Fruit fly (Drosophila melanogaster) whole organism, wandering third instar larva: ENCODE results near the gene Vps45.

Experiments
- Abd-B ChIP-seq: fragments of >200 bp; optimal IDR thresholded peaks from 2 replicates; lab custom pipeline; 2017; ENCODE audit warnings: missing biosample characterization, missing genetic modification characterization
- CG32264 ChIP-seq: fragments of 200-800 bp; sonication (Bioruptor generic); optimal IDR thresholded peaks from 2 replicates; lab custom pipeline; 2016; ENCODE audit warnings: missing biosample characterization, missing genetic modification characterization
- CG9705 ChIP-seq: fragments of 200-800 bp; sonication (Bioruptor generic); optimal IDR thresholded peaks from 2 replicates; lab custom pipeline; 2018; ENCODE audit warnings: missing biosample characterization, mild to moderate bottlenecking, missing genetic modification characterization
- CrebA ChIP-seq: fragments of 200-800 bp; sonication (Bioruptor generic); optimal IDR thresholded peaks from 2 replicates; lab custom pipeline; 2016; ENCODE audit warnings: missing biosample characterization, mild to moderate bottlenecking, missing genetic modification characterization, borderline replicate concordance
- Dfd ChIP-seq: fragments of >200 bp; optimal IDR thresholded peaks from 2 replicates; lab custom pipeline; 2017; ENCODE audit warnings: missing biosample characterization, missing genetic modification characterization
- Dif ChIP-seq: fragments of 200-275, 200-300 bp; sonication (Bioruptor generic); optimal IDR thresholded peaks from 2 replicates; lab custom pipeline; 2018; ENCODE audit warnings: missing biosample characterization, missing genetic modification characterization; ENCODE audit not compliant: partially characterized antibody
- GATAd ChIP-seq: sonication (Bioruptor generic); optimal IDR thresholded peaks from 2 replicates; lab custom pipeline; 2016; ENCODE audit warnings: missing biosample characterization, missing genetic modification characterization
- HLH106 ChIP-seq: fragments of 200-800 bp; optimal IDR thresholded peaks from 3 replicates; lab custom pipeline; 2019; ENCODE audit warnings: missing biosample characterization, mild to moderate bottlenecking, missing genetic modification characterization, moderate library complexity
- Hnf4 ChIP-seq: fragments of 200-800 bp; sonication (Bioruptor generic); optimal IDR thresholded peaks from 2 replicates; lab custom pipeline; 2016; ENCODE audit warnings: missing biosample characterization, mild to moderate bottlenecking, missing genetic modification characterization
- Hr78 ChIP-seq: fragments of >200 bp; optimal IDR thresholded peaks from 2 replicates; lab custom pipeline; 2017; ENCODE audit warnings: missing biosample characterization, missing genetic modification characterization
- Hr83 ChIP-seq: fragments of 200-300 bp; sonication (Bioruptor generic); optimal IDR thresholded peaks from 2 replicates; lab custom pipeline; 2016; ENCODE audit warnings: missing biosample characterization, mild to moderate bottlenecking, missing genetic modification characterization, moderate library complexity; ENCODE audit not compliant: poor library complexity, severe bottlenecking
- Jra ChIP-seq: sonication (Bioruptor generic); optimal IDR thresholded peaks from 2 replicates; lab custom pipeline; 2016; ENCODE audit warnings: missing biosample characterization, missing genetic modification characterization
- Mio ChIP-seq: sonication (Bioruptor generic); optimal IDR thresholded peaks from 2 replicates; lab custom pipeline; 2016; ENCODE audit warnings: missing biosample characterization, missing genetic modification characterization
- Myc ChIP-seq: fragments of >200 bp; optimal IDR thresholded peaks from 2 replicates; lab custom pipeline; 2017
- N ChIP-seq: fragments of >200 bp; optimal IDR thresholded peaks from 2 replicates; lab custom pipeline; 2018; ENCODE audit warnings: missing biosample characterization, missing external identifiers, missing genetic modification characterization
- OdsH ChIP-seq: fragments of 200-800 bp; sonication (Bioruptor generic); optimal IDR thresholded peaks from 2 replicates; lab custom pipeline; 2016; ENCODE audit warnings: missing biosample characterization, mild to moderate bottlenecking, missing genetic modification characterization
- Rel ChIP-seq, 2 experiments: fragments of 200-800 bp; sonication (Bioruptor generic) in 1 of 2; optimal IDR thresholded peaks; 2 replicates in 1 of 2; 3 replicates in 1 of 2; lab custom pipeline; 2016 to 2019; ENCODE audit warnings: mild to moderate bottlenecking in 2 of 2, missing biosample characterization in 2 of 2, missing genetic modification characterization in 2 of 2, moderate library complexity in 1 of 2
- Sp1 ChIP-seq: fragments of 200-800 bp; sonication (Bioruptor generic); optimal IDR thresholded peaks from 3 replicates; lab custom pipeline; 2019; ENCODE audit warnings: missing biosample characterization, mild to moderate bottlenecking, missing genetic modification characterization, moderate library complexity
- Vsx2 ChIP-seq: fragments of 200-300, 225-300 bp; sonication (Bioruptor generic); optimal IDR thresholded peaks from 2 replicates; lab custom pipeline; 2018; ENCODE audit warnings: missing biosample characterization, missing genetic modification characterization; ENCODE audit not compliant: partially characterized antibody
- br ChIP-seq: fragments of 200-800 bp; sonication (Bioruptor generic); optimal IDR thresholded peaks from 2 replicates; lab custom pipeline; 2016; ENCODE audit warnings: missing biosample characterization, missing genetic modification characterization
- brk ChIP-seq: fragments of 200-800 bp; sonication (Bioruptor generic); optimal IDR thresholded peaks from 2 replicates; lab custom pipeline; 2016; ENCODE audit warnings: missing biosample characterization, mild to moderate bottlenecking, missing genetic modification characterization
- dl ChIP-seq, 2 experiments: fragments of 175-275, 200-275 bp in 1 of 2; fragments of 200-275 bp in 1 of 2; sonication (Bioruptor generic); optimal IDR thresholded peaks; lab custom pipeline; 2018; ENCODE audit warnings: mild to moderate bottlenecking in 2 of 2, missing biosample characterization in 2 of 2, missing genetic modification characterization in 2 of 2, moderate library complexity in 2 of 2; ENCODE audit not compliant: partially characterized antibody in 2 of 2, insufficient read depth in 1 of 2
- dmrt93B ChIP-seq: fragments of 200-800 bp; sonication (Bioruptor generic); optimal IDR thresholded peaks from 2 replicates; lab custom pipeline; 2018; ENCODE audit warnings: missing biosample characterization, mild to moderate bottlenecking, missing genetic modification characterization
- dsf ChIP-seq: sonication (Bioruptor generic); optimal IDR thresholded peaks from 2 replicates; lab custom pipeline; 2016; ENCODE audit warnings: missing biosample characterization, missing genetic modification characterization, borderline replicate concordance
- ey ChIP-seq: fragments of 200-800 bp; sonication (Bioruptor generic); optimal IDR thresholded peaks from 2 replicates; lab custom pipeline; 2016; ENCODE audit warnings: missing biosample characterization, missing genetic modification characterization
- foxo ChIP-seq, 2 experiments: fragments of 200-800 bp; sonication (Bioruptor generic); optimal IDR thresholded peaks; 2 replicates in 1 of 2; 3 replicates in 1 of 2; lab custom pipeline; 2016 to 2017; ENCODE audit warnings: missing biosample characterization in 2 of 2, missing genetic modification characterization in 2 of 2
- fru ChIP-seq: fragments of 200-800 bp; sonication (Bioruptor generic); optimal IDR thresholded peaks from 3 replicates; lab custom pipeline; 2016; ENCODE audit warnings: missing biosample characterization, mild to moderate bottlenecking, missing genetic modification characterization
- h ChIP-seq: fragments of 200-800 bp; sonication (Bioruptor generic); optimal IDR thresholded peaks from 3 replicates; lab custom pipeline; 2016; ENCODE audit warnings: missing biosample characterization, mild to moderate bottlenecking, missing genetic modification characterization
- jim ChIP-seq: fragments of 175-275, 200-325 bp; sonication (Bioruptor generic); optimal IDR thresholded peaks from 2 replicates; lab custom pipeline; 2016; ENCODE audit warnings: missing biosample characterization, mild to moderate bottlenecking, missing genetic modification characterization
- lola ChIP-seq: fragments of >200 bp; optimal IDR thresholded peaks from 2 replicates; lab custom pipeline; 2017; ENCODE audit warnings: missing biosample characterization, missing genetic modification characterization
- pan ChIP-seq: fragments of >200 bp; optimal IDR thresholded peaks from 2 replicates; lab custom pipeline; 2017
- psq ChIP-seq: fragments of 200-800 bp; sonication (Bioruptor generic); optimal IDR thresholded peaks from 3 replicates; lab custom pipeline; 2017; ENCODE audit warnings: missing biosample characterization, mild to moderate bottlenecking, missing genetic modification characterization, moderate library complexity
- rgr ChIP-seq: fragments of 200-800 bp; sonication (Bioruptor generic); optimal IDR thresholded peaks from 3 replicates; lab custom pipeline; 2016; ENCODE audit warnings: missing biosample characterization, mild to moderate bottlenecking, missing genetic modification characterization
- sage ChIP-seq: fragments of 200-800 bp; sonication (Bioruptor generic); optimal IDR thresholded peaks from 2 replicates; lab custom pipeline; 2016; ENCODE audit warnings: missing biosample characterization, mild to moderate bottlenecking, missing genetic modification characterization
- sv ChIP-seq: fragments of 200-800 bp; sonication (Bioruptor generic); optimal IDR thresholded peaks from 3 replicates; lab custom pipeline; 2016; ENCODE audit warnings: missing biosample characterization, missing genetic modification characterization
- tai ChIP-seq: sonication (Bioruptor generic); optimal IDR thresholded peaks from 2 replicates; lab custom pipeline; 2016; ENCODE audit warnings: missing biosample characterization, missing genetic modification characterization
- usp ChIP-seq: fragments of >200 bp; optimal IDR thresholded peaks from 2 replicates; lab custom pipeline; 2017; ENCODE audit warnings: missing biosample characterization, missing genetic modification characterization
- woc ChIP-seq: sonication (Bioruptor generic); optimal IDR thresholded peaks from 2 replicates; lab custom pipeline; 2016; ENCODE audit warnings: missing biosample characterization, mild to moderate bottlenecking, missing genetic modification characterization

Vps45 gene

DNA sequence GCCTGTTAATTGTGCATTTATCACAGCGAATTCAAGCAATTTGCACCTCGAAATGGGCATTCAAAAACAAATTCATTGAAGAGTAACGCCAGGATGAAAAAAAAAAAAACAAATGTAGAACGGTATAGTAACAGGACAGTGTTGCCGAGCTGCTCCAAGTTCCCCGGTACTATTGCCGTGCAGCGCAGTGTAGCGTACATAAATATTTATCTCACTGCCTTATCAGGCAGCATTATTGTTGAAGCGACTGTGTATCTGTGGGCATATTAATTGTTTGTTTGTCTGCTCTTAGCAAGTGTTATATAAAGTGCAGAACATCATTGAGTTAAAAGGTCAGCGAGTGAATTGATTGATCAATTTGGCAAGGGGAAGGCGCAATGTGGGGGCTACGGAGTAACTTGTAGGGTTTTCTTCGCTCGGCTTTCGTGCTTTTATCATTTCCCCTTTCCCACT, 47.3 kb upstream of the Vps45 start:
- TF ChIP-seq Rel (GFP tag; optimal IDR thresholded peaks at IDR 0.05; lab: Kevin White, UChicago) = no peak
- TF ChIP-seq Rel (tag; optimal IDR thresholded peaks at IDR 0.05; lab: Kevin White, UChicago) = no peak
- TF ChIP-seq tai = no peak
- TF ChIP-seq Vsx2 (GFP tag; lab: Kevin White, UChicago) = no peak
- TF ChIP-seq rgr (GFP tag; lab: Kevin White, UChicago) = peak; percentile 4
- TF ChIP-seq fru (GFP tag; lab: Kevin White, UChicago) = peak; percentile 7
- peak; percentile 44 for TF ChIP-seq Hr83 (GFP tag; lab: Kevin White, UChicago)
- no peak for TF ChIP-seq GATAd (GFP tag; lab: Kevin White, UChicago)
- peak in 1 of 2 experiments; percentile 17 for TF ChIP-seq foxo (GFP tag; optimal IDR thresholded peaks at IDR 0.05; lab: Kevin White, UChicago)

dm6 chr3R:9527907-9528842, 35.5 kb upstream of the Vps45 start:
- TF ChIP-seq Dif (GFP tag; lab: Kevin White, UChicago) (no peak), psq (GFP tag; lab: Kevin White, UChicago) (peak; percentile 86), dl (GFP tag; optimal IDR thresholded peaks at IDR 0.05; lab: Kevin White, UChicago; ENCODE audit: insufficient read depth in 1 of 2, partially characterized antibody in 2 of 2) (no peak), fru (GFP tag; lab: Kevin White, UChicago) (peak; percentile 97), OdsH (GFP tag; lab: Kevin White, UChicago) (peak; percentile 91), HLH106 (tag; lab: Kevin White, UChicago) (peak; percentile 90), pan (lab: Kevin White, UChicago) (no peak), woc (peak; percentile 92), sage (peak; percentile 92), CG32264 (GFP tag; lab: Kevin White, UChicago) (peak; percentile 97), lola (GFP tag; lab: Kevin White, UChicago) (no peak), Mio (GFP tag; lab: Kevin White, UChicago) (peak; percentile 65), Rel (GFP tag; optimal IDR thresholded peaks at IDR 0.05; lab: Kevin White, UChicago) (peak; percentile 95), Rel (tag; optimal IDR thresholded peaks at IDR 0.05; lab: Kevin White, UChicago) (peak; percentile 60), Dfd (no peak), dmrt93B (GFP tag; lab: Kevin White, UChicago) (peak; percentile 81), Myc (lab: Kevin White, UChicago) (no peak), br (GFP tag; lab: Kevin White, UChicago) (peak; percentile 96), Sp1 (GFP tag; lab: Kevin White, UChicago) (peak; percentile 87), foxo (GFP tag; optimal IDR thresholded peaks at IDR 0.05; lab: Kevin White, UChicago) (peak; percentile 95), ey (GFP tag; lab: Kevin White, UChicago) (peak; percentile 94), Hr83 (GFP tag; lab: Kevin White, UChicago) (peak; percentile 96), GATAd (GFP tag; lab: Kevin White, UChicago) (peak; percentile 77), usp (no peak), Abd-B (GFP tag; lab: Kevin White, UChicago) (no peak), sv (peak; percentile 65), h (peak; percentile 99), dsf (GFP tag; lab: Kevin White, UChicago) (peak; percentile 34), Hr78 (GFP tag; lab: Kevin White, UChicago) (no peak), brk (GFP tag; lab: Kevin White, UChicago) (peak; percentile 87), Vsx2 (GFP tag; lab: Kevin White, UChicago) (no peak), N (no peak), CG9705 (GFP tag; lab: Kevin White, UChicago) (peak; percentile 68), Hnf4 (GFP tag; lab: Kevin White, UChicago) (peak; percentile 94), CrebA (GFP tag; lab: Kevin White, UChicago) (no peak), rgr (GFP tag; lab: Kevin White, UChicago) (peak; percentile 96), Jra (GFP tag; lab: Kevin White, UChicago) (peak; percentile 88), jim (peak; percentile 10), tai (no peak)
